Fruit fly (Drosophila melanogaster) whole organism, embryonic: ENCODE measurements around the gene CG5835.
A peak's percentile ranks its signal among the peaks of the same experiment; 100 is the strongest.

Source experiments
- Aef1 ChIP-seq: fragments of 200-800 bp; sonication (Bioruptor generic); IDR thresholded peaks from 3 replicates; pipeline ENCODE4 v1.3.6; 2022; ENCODE audit warnings: missing biosample characterization, missing genetic modification characterization
- CG10959 ChIP-seq: fragments of 200-800 bp; sonication (Bioruptor generic); IDR thresholded peaks from 2 replicates; pipeline ENCODE4 v1.3.6; 2022; ENCODE audit warnings: missing biosample characterization, missing genetic modification characterization
- CG11398 ChIP-seq: fragments of 200-800 bp; sonication (Bioruptor generic); optimal IDR thresholded peaks from 2 replicates; lab custom pipeline; 2016; ENCODE audit warnings: missing biosample characterization, missing genetic modification characterization
- CG11696 ChIP-seq: fragments of 200-800 bp; sonication (Bioruptor generic); IDR thresholded peaks from 2 replicates; pipeline ENCODE4 v1.3.6; 2022; ENCODE audit warnings: missing biosample characterization, missing genetic modification characterization
- CG12299 ChIP-seq: fragments of 200-800 bp; sonication (Bioruptor generic); optimal IDR thresholded peaks from 2 replicates; lab custom pipeline; 2018; ENCODE audit warnings: missing biosample characterization, mild to moderate bottlenecking, missing genetic modification characterization
- CG12769 ChIP-seq: fragments of 200-800 bp; sonication (Bioruptor generic); optimal IDR thresholded peaks from 2 replicates; lab custom pipeline; 2019; ENCODE audit warnings: missing biosample characterization, mild to moderate bottlenecking, missing genetic modification characterization, moderate library complexity
- CG13624 ChIP-seq: fragments of 200-800 bp; sonication (Bioruptor generic); optimal IDR thresholded peaks from 2 replicates; lab custom pipeline; 2016; ENCODE audit warnings: missing biosample characterization, missing genetic modification characterization
- CG14014 ChIP-seq: fragments of 200-800 bp; sonication (Bioruptor generic); IDR thresholded peaks from 2 replicates; pipeline ENCODE4 v1.3.6; 2022; ENCODE audit warnings: missing biosample characterization, missing genetic modification characterization
- CG14667 ChIP-seq: fragments of 200-800 bp; sonication (Bioruptor generic); IDR thresholded peaks from 2 replicates; pipeline ENCODE4 v1.3.6; 2022; ENCODE audit warnings: missing biosample characterization, missing genetic modification characterization
- CG16813 ChIP-seq: fragments of 200-800 bp; sonication (Bioruptor generic); IDR thresholded peaks from 3 replicates; pipeline ENCODE4 v1.3.6; 2022; ENCODE audit warnings: missing biosample characterization, missing genetic modification characterization; ENCODE audit not compliant: partially characterized antibody
- CG2875 ChIP-seq: fragments of 200-800 bp; sonication (Bioruptor generic); optimal IDR thresholded peaks from 2 replicates; lab custom pipeline; 2017; ENCODE audit warnings: missing biosample characterization, mild to moderate bottlenecking, missing genetic modification characterization, missing genetic modification reagents
- CG32532 ChIP-seq: fragments of 200-800 bp; sonication (Bioruptor generic); IDR thresholded peaks from 2 replicates; pipeline ENCODE4 v1.3.6; 2022; ENCODE audit warnings: missing biosample characterization, missing genetic modification characterization
- CG3995 ChIP-seq: fragments of 200-800 bp; sonication (Bioruptor generic); optimal IDR thresholded peaks from 3 replicates; lab custom pipeline; 2016; ENCODE audit warnings: missing biosample characterization, missing genetic modification characterization
- CG4360 ChIP-seq: fragments of 200-800 bp; sonication (Bioruptor generic); IDR thresholded peaks from 2 replicates; pipeline ENCODE4 v1.3.6; 2022; ENCODE audit warnings: missing biosample characterization, missing genetic modification characterization
- CG5953 ChIP-seq: fragments of 200-800 bp; sonication (Bioruptor generic); IDR thresholded peaks from 2 replicates; pipeline ENCODE4 v1.3.6; 2022; ENCODE audit warnings: missing biosample characterization, missing genetic modification characterization
- CG8924 ChIP-seq: fragments of 200-800 bp; optimal IDR thresholded peaks from 3 replicates; lab custom pipeline; 2019; ENCODE audit warnings: missing biosample characterization, mild to moderate bottlenecking, missing genetic modification characterization, moderate library complexity
- Camta ChIP-seq: fragments of 200-800 bp; sonication (Bioruptor generic); optimal IDR thresholded peaks from 2 replicates; lab custom pipeline; 2016; ENCODE audit warnings: missing biosample characterization, missing genetic modification characterization
- CrebB ChIP-seq: fragments of 200-800 bp; sonication (Bioruptor generic); optimal IDR thresholded peaks from 3 replicates; lab custom pipeline; 2018; ENCODE audit warnings: missing biosample characterization, mild to moderate bottlenecking, missing genetic modification characterization
- Dek ChIP-seq: fragments of 200-800 bp; sonication (Bioruptor generic); optimal IDR thresholded peaks from 3 replicates; lab custom pipeline; 2019; ENCODE audit warnings: missing biosample characterization, mild to moderate bottlenecking, missing genetic modification characterization, moderate library complexity
- E2f2 ChIP-seq: fragments of 200-800 bp; sonication (Bioruptor generic); IDR thresholded peaks from 2 replicates; pipeline ENCODE4 v1.3.6; 2022; ENCODE audit warnings: missing biosample characterization, missing genetic modification characterization
- Ets65A ChIP-seq: fragments of 200-800 bp; sonication (Bioruptor generic); peaks from one replicate; lab custom pipeline; 2016; ENCODE audit warnings: missing biosample characterization, missing genetic modification characterization
- Meics ChIP-seq: fragments of 200-800 bp; sonication (Bioruptor generic); optimal IDR thresholded peaks from 2 replicates; lab custom pipeline; 2017; ENCODE audit warnings: missing biosample characterization, mild to moderate bottlenecking, missing genetic modification characterization
- Sox102F ChIP-seq: fragments of 200-800 bp; sonication (Bioruptor generic); optimal IDR thresholded peaks from 2 replicates; lab custom pipeline; 2018; ENCODE audit warnings: missing biosample characterization, mild to moderate bottlenecking, missing genetic modification characterization, moderate library complexity
- Stat92E ChIP-seq, 3 experiments: fragments of >200 bp in 2 of 3; fragments of 200-800 bp in 1 of 3; sonication (Bioruptor generic) in 1 of 3; optimal IDR thresholded peaks; 2 replicates each; lab custom pipeline; 2017 to 2019; ENCODE audit warnings: missing biosample characterization in 3 of 3, missing genetic modification characterization in 3 of 3, mild to moderate bottlenecking in 1 of 3, moderate library complexity in 1 of 3
- abd-A ChIP-seq: fragments of 200-800 bp; sonication (Bioruptor generic); optimal IDR thresholded peaks from 3 replicates; lab custom pipeline; 2019; ENCODE audit warnings: missing biosample characterization, mild to moderate bottlenecking, missing genetic modification characterization, moderate library complexity
- al ChIP-seq: fragments of 200-800 bp; sonication (Bioruptor generic); IDR thresholded peaks from 2 replicates; pipeline ENCODE4 v1.3.6; 2022; ENCODE audit warnings: missing biosample characterization, missing genetic modification characterization
- aop ChIP-seq: fragments of 200-800 bp; sonication (Bioruptor generic); IDR thresholded peaks from 2 replicates; pipeline ENCODE4 v1.3.6; 2022; ENCODE audit warnings: missing biosample characterization, missing genetic modification characterization
- ato ChIP-seq: fragments of 200-800 bp; sonication (Bioruptor generic); IDR thresholded peaks from 2 replicates; pipeline ENCODE4 v1.3.6; 2022; ENCODE audit warnings: missing biosample characterization, missing genetic modification characterization; ENCODE audit not compliant: partially characterized antibody
- az2 ChIP-seq: fragments of 200-800 bp; sonication (Bioruptor generic); optimal IDR thresholded peaks from 3 replicates; lab custom pipeline; 2016; ENCODE audit warnings: missing biosample characterization, missing genetic modification characterization
- chm ChIP-seq: fragments of 200-800 bp; sonication (Bioruptor generic); IDR thresholded peaks from 2 replicates; pipeline ENCODE4 v1.3.6; 2022; ENCODE audit warnings: missing biosample characterization, missing genetic modification characterization
- dimm ChIP-seq: fragments of 200-800 bp; sonication (Bioruptor generic); IDR thresholded peaks from 2 replicates; pipeline ENCODE4 v1.3.6; 2022; ENCODE audit warnings: missing biosample characterization, missing genetic modification characterization
- dmrt99B ChIP-seq: fragments of 200-800 bp; sonication (Bioruptor generic); optimal IDR thresholded peaks from 2 replicates; lab custom pipeline; 2018; ENCODE audit warnings: missing biosample characterization, mild to moderate bottlenecking, missing genetic modification characterization, moderate library complexity
- emc ChIP-seq: fragments of 200-800 bp; sonication (Bioruptor generic); optimal IDR thresholded peaks from 2 replicates; lab custom pipeline; 2016; ENCODE audit warnings: missing biosample characterization, missing genetic modification characterization
- ewg ChIP-seq: fragments of 200-800 bp; sonication (Bioruptor generic); optimal IDR thresholded peaks from 3 replicates; lab custom pipeline; 2017; ENCODE audit warnings: mild to moderate bottlenecking, missing biosample characterization, missing genetic modification reagents, missing genetic modification characterization
- gsb-n ChIP-seq: fragments of 200-800 bp; sonication (Bioruptor generic); optimal IDR thresholded peaks from 3 replicates; lab custom pipeline; 2018; ENCODE audit warnings: missing biosample characterization, mild to moderate bottlenecking, missing genetic modification characterization
- kah ChIP-seq: fragments of 200-800 bp; sonication (Bioruptor generic); optimal IDR thresholded peaks from 2 replicates; lab custom pipeline; 2018; ENCODE audit warnings: missing biosample characterization, mild to moderate bottlenecking, missing genetic modification characterization
- kni ChIP-seq: fragments of 200-800 bp; sonication (Bioruptor generic); optimal IDR thresholded peaks from 3 replicates; lab custom pipeline; 2017; ENCODE audit warnings: mild to moderate bottlenecking, missing biosample characterization, missing genetic modification reagents, missing genetic modification characterization
- lbe ChIP-seq: fragments of 200-800 bp; sonication (Bioruptor generic); optimal IDR thresholded peaks from 2 replicates; lab custom pipeline; 2016; ENCODE audit warnings: missing biosample characterization, mild to moderate bottlenecking, missing genetic modification characterization
- oc ChIP-seq: fragments of 200-800 bp; sonication (Bioruptor generic); optimal IDR thresholded peaks from 2 replicates; lab custom pipeline; 2018; ENCODE audit warnings: missing biosample characterization, mild to moderate bottlenecking, missing genetic modification characterization, moderate library complexity
- otp ChIP-seq: fragments of 200-800 bp; sonication (Bioruptor generic); IDR thresholded peaks from 3 replicates; pipeline ENCODE4, ENCODE4 v1.3.6; 2022; ENCODE audit warnings: missing biosample characterization, missing genetic modification characterization
- peb ChIP-seq: fragments of 200-800 bp; sonication (Bioruptor generic); IDR thresholded peaks from 2 replicates; pipeline ENCODE4 v1.3.6; 2022; ENCODE audit warnings: missing biosample characterization, missing genetic modification characterization
- psq ChIP-seq: fragments of 200-800 bp; sonication (Bioruptor generic); optimal IDR thresholded peaks from 2 replicates; lab custom pipeline; 2017; ENCODE audit warnings: missing biosample characterization, missing genetic modification characterization
- sqz ChIP-seq: fragments of 200-800 bp; sonication (Bioruptor generic); optimal IDR thresholded peaks from 3 replicates; lab custom pipeline; 2018; ENCODE audit warnings: missing biosample characterization, mild to moderate bottlenecking, missing genetic modification characterization
- unc-4 ChIP-seq: fragments of 200-800 bp; sonication (Bioruptor generic); IDR thresholded peaks from 2 replicates; pipeline ENCODE4 v1.3.6; 2022; ENCODE audit warnings: missing biosample characterization, missing genetic modification characterization; ENCODE audit not compliant: partially characterized antibody
- zen2 ChIP-seq: fragments of 200-800 bp; sonication (Bioruptor generic); IDR thresholded peaks from 3 replicates; pipeline ENCODE4 v1.3.6; 2022; ENCODE audit warnings: missing biosample characterization, missing genetic modification characterization; ENCODE audit not compliant: partially characterized antibody

Gene CG5835

dm6 chr3R:19176700-19177099 is 23.2 kb upstream of the CG5835 start, which contains the start of gene CG14282:
Gene CG14282 (plus strand): TSS chr3R:19177000.
- TF ChIP-seq CG16813 (GFP tag; lab: Robert Waterston, UW): no peak
- no peak for TF ChIP-seq Aef1 (GFP tag; lab: Robert Waterston, UW)
- no peak for TF ChIP-seq CrebB (tag; lab: Kevin White, UChicago)
- TF ChIP-seq CG14667 (GFP tag; lab: Robert Waterston, UW): no peak
- TF ChIP-seq al (GFP tag; lab: Robert Waterston, UW): no peak
- no peak for TF ChIP-seq Meics
- TF ChIP-seq CG13624 (GFP tag; lab: Kevin White, UChicago): no peak
- TF ChIP-seq Sox102F (GFP tag; lab: Kevin White, UChicago): no peak
- TF ChIP-seq lbe: no peak

dm6 chr3R:19174512-19174911 is 21.0 kb upstream of the CG5835 start:
- TF ChIP-seq Camta (GFP tag; lab: Kevin White, UChicago) (no peak), dimm (GFP tag; lab: Robert Waterston, UW) (no peak), sqz (GFP tag; lab: Kevin White, UChicago) (peak; percentile 95), emc (no peak), dmrt99B (tag; lab: Kevin White, UChicago) (no peak), CG14014 (GFP tag; lab: Robert Waterston, UW) (no peak)

- no peak for TF ChIP-seq CG32532 (GFP tag; lab: Robert Waterston, UW)
- no peak for TF ChIP-seq kah (GFP tag; lab: Kevin White, UChicago)
- TF ChIP-seq Ets65A (GFP tag; lab: Kevin White, UChicago): peak; percentile 60
- TF ChIP-seq otp (GFP tag; lab: Robert Waterston, UW): no peak
- 0 out of 2 replicates have a peak, but pooled peaks have one; percentile 6 for TF ChIP-seq E2f2
These were observed 14.0 kb upstream of the CG5835 start for dm6 chr3R:19167521-19167920.

- TF ChIP-seq CG10959 (GFP tag; lab: Robert Waterston, UW) (no peak), chm (GFP tag; lab: Robert Waterston, UW) (0 out of 2 replicates have a peak, but pooled peaks have one; percentile 17), CG12769 (peak; percentile 35), abd-A (peak; percentile 12), unc-4 (peak; percentile 10; the same call in 1 of the 2 replicates), CG3995 (no peak), Stat92E (GFP tag; optimal IDR thresholded peaks at IDR 0.05; lab: Kevin White, UChicago) (peak in 1 of 3 experiments; percentile 1), az2 (GFP tag; lab: Kevin White, UChicago) (peak; percentile 62), CG4360 (GFP tag; lab: Robert Waterston, UW) (peak; percentile 88), ewg (peak; percentile 8), kni (peak; percentile 75), ato (GFP tag; lab: Robert Waterston, UW) (no peak), aop (GFP tag; lab: Robert Waterston, UW) (no peak), CG11696 (GFP tag; lab: Robert Waterston, UW) (no peak), peb (GFP tag; lab: Robert Waterston, UW) (no peak), CG5953 (GFP tag; lab: Robert Waterston, UW) (no peak), CG2875 (no peak), CG8924 (tag; lab: Kevin White, UChicago) (peak; percentile 56), zen2 (GFP tag; lab: Robert Waterston, UW) (0 out of 3 replicates have a peak, but pooled peaks have one; percentile 1), Dek (tag; lab: Kevin White, UChicago) (peak; percentile 30), Ets65A (GFP tag; lab: Kevin White, UChicago) (peak; percentile 3), CG12299 (tag; lab: Kevin White, UChicago) (no peak), oc (tag; lab: Kevin White, UChicago) (peak; percentile 23), CG11398 (GFP tag; lab: Kevin White, UChicago) (no peak), gsb-n (tag; lab: Kevin White, UChicago) (peak; percentile 1), psq (peak; percentile 32), otp (GFP tag; lab: Robert Waterston, UW) (no peak)
These were observed 12.7 kb upstream of the CG5835 start for dm6 chr3R:19166077-19166778.
